Fruit fly (Drosophila melanogaster) whole organism, embryonic: Measurements from ENCODE around the gene LysRS.

Source experiments
- Ada2b ChIP-seq: fragments of 200-800 bp; sonication (Bioruptor generic); IDR thresholded peaks from 2 replicates; pipeline ENCODE4 v1.3.6; 2022; ENCODE audit warnings: missing biosample characterization, missing genetic modification characterization
- CG10543 ChIP-seq: fragments of 200-800 bp; sonication (Bioruptor generic); optimal IDR thresholded peaks from 3 replicates; lab custom pipeline; 2017; ENCODE audit warnings: missing biosample characterization, mild to moderate bottlenecking, missing genetic modification characterization, moderate library complexity
- CG11456 ChIP-seq: fragments of 200-800 bp; sonication (Bioruptor generic); IDR thresholded peaks from 3 replicates; pipeline ENCODE4 v1.3.6; 2022; ENCODE audit warnings: missing biosample characterization, missing genetic modification characterization
- CG12299 ChIP-seq: fragments of 200-800 bp; sonication (Bioruptor generic); optimal IDR thresholded peaks from 2 replicates; lab custom pipeline; 2018; ENCODE audit warnings: missing biosample characterization, mild to moderate bottlenecking, missing genetic modification characterization
- CG12769 ChIP-seq: fragments of 200-800 bp; sonication (Bioruptor generic); optimal IDR thresholded peaks from 2 replicates; lab custom pipeline; 2019; ENCODE audit warnings: missing biosample characterization, mild to moderate bottlenecking, missing genetic modification characterization, moderate library complexity
- CG13296 ChIP-seq: fragments of 200-800 bp; sonication (Bioruptor generic); optimal IDR thresholded peaks from 3 replicates; lab custom pipeline; 2018; ENCODE audit warnings: missing biosample characterization, mild to moderate bottlenecking, missing genetic modification characterization
- CG14014 ChIP-seq: fragments of 200-800 bp; sonication (Bioruptor generic); IDR thresholded peaks from 2 replicates; pipeline ENCODE4 v1.3.6; 2022; ENCODE audit warnings: missing biosample characterization, missing genetic modification characterization
- CG15601 ChIP-seq: fragments of 200-800 bp; sonication (Bioruptor generic); optimal IDR thresholded peaks from 3 replicates; lab custom pipeline; 2019; ENCODE audit warnings: missing biosample characterization, mild to moderate bottlenecking, missing genetic modification characterization, moderate library complexity
- CG15696 ChIP-seq: fragments of 200-800 bp; sonication (Bioruptor generic); optimal IDR thresholded peaks from 2 replicates; lab custom pipeline; 2019; ENCODE audit warnings: missing biosample characterization, mild to moderate bottlenecking, missing genetic modification characterization, moderate library complexity
- CG4328 ChIP-seq: fragments of 200-800 bp; sonication (Bioruptor generic); optimal IDR thresholded peaks from 3 replicates; lab custom pipeline; 2017; ENCODE audit warnings: missing biosample characterization, missing genetic modification reagents, missing genetic modification characterization
- CG4617 ChIP-seq: fragments of 200-800 bp; sonication (Bioruptor generic); optimal IDR thresholded peaks from 3 replicates; lab custom pipeline; 2016; ENCODE audit warnings: missing biosample characterization, missing genetic modification characterization, borderline replicate concordance
- CG4820 ChIP-seq: fragments of 200-800 bp; sonication (Bioruptor generic); optimal IDR thresholded peaks from 3 replicates; lab custom pipeline; 2016; ENCODE audit warnings: missing biosample characterization, missing genetic modification characterization
- CG6765 ChIP-seq: fragments of 200-800 bp; sonication (Bioruptor generic); optimal IDR thresholded peaks from 3 replicates; lab custom pipeline; 2017; ENCODE audit warnings: missing biosample characterization, mild to moderate bottlenecking, missing genetic modification characterization
- CG6854 ChIP-seq: fragments of 200-800 bp; sonication (Bioruptor generic); optimal IDR thresholded peaks from 3 replicates; lab custom pipeline; 2017; ENCODE audit warnings: missing biosample characterization, mild to moderate bottlenecking, missing genetic modification characterization
- CG7928 ChIP-seq: fragments of 200-800 bp; sonication (Bioruptor generic); optimal IDR thresholded peaks from 2 replicates; lab custom pipeline; 2017; ENCODE audit warnings: missing biosample characterization, mild to moderate bottlenecking, missing genetic modification characterization
- CG9609 ChIP-seq: fragments of 200-800 bp; sonication (Bioruptor generic); optimal IDR thresholded peaks from 3 replicates; lab custom pipeline; 2016; ENCODE audit warnings: missing biosample characterization, missing genetic modification characterization
- Camta ChIP-seq: fragments of 200-800 bp; sonication (Bioruptor generic); optimal IDR thresholded peaks from 2 replicates; lab custom pipeline; 2016; ENCODE audit warnings: missing biosample characterization, missing genetic modification characterization
- Chrac-16 ChIP-seq: fragments of 200-800 bp; sonication (Bioruptor generic); optimal IDR thresholded peaks from 3 replicates; lab custom pipeline; 2016; ENCODE audit warnings: missing biosample characterization, missing genetic modification characterization
- D19B ChIP-seq: fragments of 200-800 bp; sonication (Bioruptor generic); optimal IDR thresholded peaks from 2 replicates; lab custom pipeline; 2017; ENCODE audit warnings: missing biosample characterization, mild to moderate bottlenecking, missing genetic modification characterization
- Doc2 ChIP-seq: fragments of 200-800 bp; sonication (Bioruptor generic); IDR thresholded peaks from 2 replicates; pipeline ENCODE4 v1.3.6; 2022; ENCODE audit warnings: missing biosample characterization, missing genetic modification characterization
- Dp ChIP-seq: fragments of 200-800 bp; sonication (Bioruptor generic); optimal IDR thresholded peaks from 2 replicates; lab custom pipeline; 2018; ENCODE audit warnings: missing biosample characterization, mild to moderate bottlenecking, missing genetic modification characterization, moderate library complexity
- E2f2 ChIP-seq: fragments of 200-800 bp; sonication (Bioruptor generic); IDR thresholded peaks from 2 replicates; pipeline ENCODE4 v1.3.6; 2022; ENCODE audit warnings: missing biosample characterization, missing genetic modification characterization
- Ets97D ChIP-seq: fragments of 200-800 bp; sonication (Bioruptor generic); optimal IDR thresholded peaks from 3 replicates; lab custom pipeline; 2016; ENCODE audit warnings: missing biosample characterization, missing genetic modification characterization
- Fer3 ChIP-seq: fragments of 200-800 bp; sonication (Bioruptor generic); optimal IDR thresholded peaks from 2 replicates; lab custom pipeline; 2018; ENCODE audit warnings: missing biosample characterization, mild to moderate bottlenecking, missing genetic modification characterization, moderate library complexity
- Hmr ChIP-seq: fragments of 200-800 bp; sonication (Bioruptor generic); optimal IDR thresholded peaks from 3 replicates; lab custom pipeline; 2017; ENCODE audit warnings: mild to moderate bottlenecking, missing biosample characterization, missing genetic modification reagents, missing genetic modification characterization
- Hsf ChIP-seq: fragments of 200-800 bp; sonication (Bioruptor generic); optimal IDR thresholded peaks from 3 replicates; lab custom pipeline; 2016; ENCODE audit warnings: missing biosample characterization, missing genetic modification characterization
- MBD-R2 ChIP-seq: fragments of 200-800 bp; sonication (Bioruptor generic); IDR thresholded peaks from 2 replicates; pipeline ENCODE4 v1.3.6; 2022; ENCODE audit warnings: missing biosample characterization, missing genetic modification characterization
- Nf-YA ChIP-seq: fragments of 200-800 bp; sonication (Bioruptor generic); IDR thresholded peaks from 2 replicates; pipeline ENCODE4 v1.3.6; 2022; ENCODE audit warnings: missing biosample characterization, missing genetic modification characterization
- Nf-YC ChIP-seq: fragments of 200-800 bp; optimal IDR thresholded peaks from 3 replicates; lab custom pipeline; 2019; ENCODE audit warnings: missing biosample characterization, mild to moderate bottlenecking, missing genetic modification characterization, moderate library complexity
- Rfx ChIP-seq: fragments of 200-800 bp; sonication (Bioruptor generic); IDR thresholded peaks from 2 replicates; pipeline ENCODE4 v1.3.6; 2022; ENCODE audit warnings: missing biosample characterization, missing genetic modification characterization
- al ChIP-seq: fragments of 200-800 bp; sonication (Bioruptor generic); IDR thresholded peaks from 2 replicates; pipeline ENCODE4 v1.3.6; 2022; ENCODE audit warnings: missing biosample characterization, missing genetic modification characterization
- ap ChIP-seq: fragments of 200-800 bp; sonication (Bioruptor generic); IDR thresholded peaks from 2 replicates; pipeline ENCODE4 v1.3.6; 2022; ENCODE audit warnings: missing biosample characterization, missing genetic modification characterization
- bcd ChIP-seq: fragments of 200-800 bp; sonication (Bioruptor generic); optimal IDR thresholded peaks from 2 replicates; lab custom pipeline; 2017; ENCODE audit warnings: missing biosample characterization, mild to moderate bottlenecking, missing genetic modification characterization
- btn ChIP-seq: fragments of 200-800 bp; sonication (Bioruptor generic); optimal IDR thresholded peaks from 2 replicates; lab custom pipeline; 2016; ENCODE audit warnings: missing biosample characterization, missing genetic modification characterization
- caup ChIP-seq: fragments of 200-800 bp; sonication (Bioruptor generic); optimal IDR thresholded peaks from 3 replicates; lab custom pipeline; 2017; ENCODE audit warnings: missing biosample characterization, mild to moderate bottlenecking, missing genetic modification characterization, moderate library complexity; ENCODE audit not compliant: severe bottlenecking
- crc ChIP-seq: fragments of 200-800 bp; sonication (Bioruptor generic); optimal IDR thresholded peaks from 2 replicates; lab custom pipeline; 2016; ENCODE audit warnings: missing biosample characterization, missing genetic modification characterization
- gce ChIP-seq: fragments of 200-800 bp; sonication (Bioruptor generic); IDR thresholded peaks from 3 replicates; pipeline ENCODE4 v1.3.6; 2022; ENCODE audit warnings: missing biosample characterization, missing genetic modification characterization
- kah ChIP-seq: fragments of 200-800 bp; sonication (Bioruptor generic); optimal IDR thresholded peaks from 2 replicates; lab custom pipeline; 2018; ENCODE audit warnings: missing biosample characterization, mild to moderate bottlenecking, missing genetic modification characterization
- ken ChIP-seq: fragments of 200-800 bp; sonication (Bioruptor generic); IDR thresholded peaks from 3 replicates; pipeline ENCODE4 v1.3.6; 2022; ENCODE audit warnings: missing biosample characterization, missing genetic modification characterization
- lbe ChIP-seq: fragments of 200-800 bp; sonication (Bioruptor generic); optimal IDR thresholded peaks from 2 replicates; lab custom pipeline; 2016; ENCODE audit warnings: missing biosample characterization, mild to moderate bottlenecking, missing genetic modification characterization
- mam ChIP-seq: fragments of 200-800 bp; sonication (Bioruptor generic); optimal IDR thresholded peaks from 3 replicates; lab custom pipeline; 2016; ENCODE audit warnings: missing biosample characterization, missing genetic modification characterization
- mirr ChIP-seq: fragments of 200-800 bp; sonication (Bioruptor generic); optimal IDR thresholded peaks from 3 replicates; lab custom pipeline; 2018; ENCODE audit warnings: missing biosample characterization, mild to moderate bottlenecking, missing genetic modification characterization
- onecut ChIP-seq: fragments of 200-800 bp; sonication (Bioruptor generic); IDR thresholded peaks from 2 replicates; pipeline ENCODE4 v1.3.6; 2022; ENCODE audit warnings: missing biosample characterization, missing genetic modification characterization
- pzg ChIP-seq: fragments of 200-800 bp; sonication (Bioruptor generic); optimal IDR thresholded peaks from 3 replicates; lab custom pipeline; 2018; ENCODE audit warnings: missing biosample characterization, mild to moderate bottlenecking, missing genetic modification characterization, moderate library complexity
- seq ChIP-seq: fragments of 200-800 bp; sonication (Bioruptor generic); IDR thresholded peaks from 2 replicates; pipeline ENCODE4 v1.3.6; 2022; ENCODE audit warnings: missing biosample characterization, missing genetic modification characterization
- ssp ChIP-seq: fragments of 200-800 bp; sonication (Bioruptor generic); IDR thresholded peaks from 2 replicates; pipeline ENCODE4 v1.3.6; 2022; ENCODE audit warnings: missing biosample characterization, missing genetic modification characterization
- sug ChIP-seq: fragments of 200-800 bp; optimal IDR thresholded peaks from 2 replicates; lab custom pipeline; 2019; ENCODE audit warnings: missing biosample characterization, mild to moderate bottlenecking, missing genetic modification characterization, moderate library complexity
- tgo ChIP-seq: fragments of 200-800 bp; sonication (Bioruptor generic); IDR thresholded peaks from 3 replicates; pipeline ENCODE4 v1.3.6; 2022; ENCODE audit warnings: missing biosample characterization, missing genetic modification characterization
- tll ChIP-seq, 2 experiments: fragments of 200-800 bp in 1 of 2; fragments of >200 bp in 1 of 2; sonication (Bioruptor generic) in 1 of 2; optimal IDR thresholded peaks; 2 replicates each; lab custom pipeline; 2017 to 2019; ENCODE audit warnings: missing biosample characterization in 2 of 2, missing genetic modification characterization in 2 of 2, mild to moderate bottlenecking in 1 of 2, moderate library complexity in 1 of 2
- trem ChIP-seq: fragments of 200-800 bp; optimal IDR thresholded peaks from 3 replicates; lab custom pipeline; 2019; ENCODE audit warnings: missing biosample characterization, mild to moderate bottlenecking, missing genetic modification characterization, moderate library complexity
- wek ChIP-seq: fragments of 200-800 bp; sonication (Bioruptor generic); optimal IDR thresholded peaks from 3 replicates; lab custom pipeline; 2018; ENCODE audit warnings: missing biosample characterization, mild to moderate bottlenecking, missing genetic modification characterization, moderate library complexity
- zen2 ChIP-seq: fragments of 200-800 bp; sonication (Bioruptor generic); IDR thresholded peaks from 3 replicates; pipeline ENCODE4 v1.3.6; 2022; ENCODE audit warnings: missing biosample characterization, missing genetic modification characterization; ENCODE audit not compliant: partially characterized antibody

LysRS gene

dm6 chrX:9578014-9578413 is 30.7 kb downstream of the LysRS start:
- TF ChIP-seq Camta: no peak
- no peak for TF ChIP-seq Ets97D
- TF ChIP-seq E2f2 (GFP tag; lab: Robert Waterston, UW): no peak
- peak; percentile 11 for TF ChIP-seq Hmr (GFP tag; lab: Kevin White, UChicago)
- TF ChIP-seq CG15696 (tag; lab: Kevin White, UChicago): no peak
- TF ChIP-seq Rfx (GFP tag; lab: Robert Waterston, UW): no peak
- TF ChIP-seq CG9609 (GFP tag; lab: Kevin White, UChicago): no peak
- no peak for TF ChIP-seq D19B (GFP tag; lab: Kevin White, UChicago)
- TF ChIP-seq CG4820 (GFP tag; lab: Kevin White, UChicago): no peak
- no peak for TF ChIP-seq MBD-R2 (GFP tag; lab: Robert Waterston, UW)
- TF ChIP-seq mam: no peak
- no peak for TF ChIP-seq lbe (GFP tag; lab: Kevin White, UChicago)
- no peak for TF ChIP-seq onecut (GFP tag; lab: Robert Waterston, UW)
- peak; percentile 7 for TF ChIP-seq CG10543 (GFP tag; lab: Kevin White, UChicago)
- no peak for TF ChIP-seq trem (tag; lab: Kevin White, UChicago)
- peak; percentile 22 for TF ChIP-seq CG12769
- TF ChIP-seq CG12299 (tag; lab: Kevin White, UChicago): no peak
- no peak for TF ChIP-seq Ada2b
- TF ChIP-seq kah (GFP tag; lab: Kevin White, UChicago): no peak
- TF ChIP-seq Doc2 (GFP tag; lab: Robert Waterston, UW): no peak
- TF ChIP-seq pzg (GFP tag; lab: Kevin White, UChicago): no peak
- TF ChIP-seq wek (GFP tag; lab: Kevin White, UChicago): no peak
- no peak for TF ChIP-seq Fer3
- no peak for TF ChIP-seq CG4617
- peak; percentile 60 for TF ChIP-seq sug (tag; lab: Kevin White, UChicago)
- TF ChIP-seq Nf-YA (GFP tag; lab: Robert Waterston, UW): no peak
- TF ChIP-seq CG14014 (GFP tag; lab: Robert Waterston, UW): peak; percentile 15; the same call in 1 of the 2 replicates
- no peak for TF ChIP-seq seq (GFP tag; lab: Robert Waterston, UW)
- no peak for TF ChIP-seq mirr (GFP tag; lab: Kevin White, UChicago)
- TF ChIP-seq ken: no peak
- no peak for TF ChIP-seq ssp
- no peak for TF ChIP-seq caup (GFP tag; lab: Kevin White, UChicago)
- TF ChIP-seq CG11456 (GFP tag; lab: Robert Waterston, UW): no peak
- no peak for TF ChIP-seq Dp (GFP tag; lab: Kevin White, UChicago)
- TF ChIP-seq Chrac-16 (GFP tag; lab: Kevin White, UChicago): no peak
- no peak for TF ChIP-seq CG15601
- no peak for TF ChIP-seq zen2 (GFP tag; lab: Robert Waterston, UW)
- no peak for TF ChIP-seq crc (GFP tag; lab: Kevin White, UChicago)
- TF ChIP-seq bcd: no peak
- no peak for TF ChIP-seq CG4328
- TF ChIP-seq tll (GFP tag; optimal IDR thresholded peaks at IDR 0.05; lab: Kevin White, UChicago): no peak
- no peak for TF ChIP-seq btn (GFP tag; lab: Kevin White, UChicago)
- TF ChIP-seq ap (GFP tag; lab: Robert Waterston, UW): no peak
- no peak for TF ChIP-seq CG13296 (GFP tag; lab: Kevin White, UChicago)
- TF ChIP-seq CG6854 (GFP tag; lab: Kevin White, UChicago): no peak
- TF ChIP-seq Hsf (GFP tag; lab: Kevin White, UChicago): no peak
- TF ChIP-seq tgo (GFP tag; lab: Robert Waterston, UW): no peak
- no peak for TF ChIP-seq gce
- no peak for TF ChIP-seq CG6765 (GFP tag; lab: Kevin White, UChicago)
- no peak for TF ChIP-seq Nf-YC
- TF ChIP-seq CG7928 (GFP tag; lab: Kevin White, UChicago): no peak
- no peak for TF ChIP-seq al
